Worm (Caenorhabditis elegans): ENCODE results near the gene F31B9.2.

- TF ChIP-seq irx-1 (tag; optimal IDR thresholded peaks at IDR 0.05) (no peak), nhr-11 (tag; optimal IDR thresholded peaks at IDR 0.05) (no peak), elt-3 (tag; optimal IDR thresholded peaks at IDR 0.05) (no peak), egl-13 (tag; optimal IDR thresholded peaks at IDR 0.05) (no peak), aly-2 (tag; optimal IDR thresholded peaks at IDR 0.05) (no peak), fos-1 (tag; optimal IDR thresholded peaks at IDR 0.05) (no peak), skn-1 (tag; optimal IDR thresholded peaks at IDR 0.05) (no peak), lin-13 (GFP tag; optimal IDR thresholded peaks at IDR 0.05) (no peak), lin-39 (tag; optimal IDR thresholded peaks at IDR 0.05) (no peak)
Measured at ce11 chrX:15939224-15939623, 22.1 kb downstream of the F31B9.2 start, which contains the start of gene mrp-3.
